Fruit fly (Drosophila melanogaster) whole organism, pupa: Measurements from ENCODE around the gene CG31344.

Source experiments
- CG10348 ChIP-seq: fragments of 200-800 bp; sonication (Bioruptor generic); IDR thresholded peaks from 2 replicates; pipeline ENCODE4 v1.3.6; 2022; ENCODE audit warnings: missing biosample characterization, missing genetic modification characterization
- CG12605 ChIP-seq: fragments of 200-800 bp; sonication (Bioruptor generic); IDR thresholded peaks from 2 replicates; pipeline ENCODE4 v1.3.6; 2022; ENCODE audit warnings: missing biosample characterization, missing genetic modification characterization
- CG13204 ChIP-seq: fragments of 200-800 bp; sonication (Bioruptor generic); optimal IDR thresholded peaks from 2 replicates; lab custom pipeline; 2018; ENCODE audit warnings: missing biosample characterization, mild to moderate bottlenecking, missing genetic modification characterization, moderate library complexity
- CG14655 ChIP-seq: fragments of 200-800 bp; sonication (Bioruptor generic); optimal IDR thresholded peaks from 3 replicates; lab custom pipeline; 2017; ENCODE audit warnings: mild to moderate bottlenecking, missing biosample characterization, missing genetic modification reagents, missing genetic modification characterization
- CG15710 ChIP-seq: fragments of 200-800 bp; sonication (Bioruptor generic); optimal IDR thresholded peaks from 2 replicates; lab custom pipeline; 2018; ENCODE audit warnings: missing biosample characterization, mild to moderate bottlenecking, missing genetic modification characterization, moderate library complexity
- CG17806 ChIP-seq: fragments of 200-800 bp; sonication (Bioruptor generic); optimal IDR thresholded peaks from 2 replicates; lab custom pipeline; 2018; ENCODE audit warnings: missing biosample characterization, mild to moderate bottlenecking, missing genetic modification characterization, moderate library complexity
- CG32121 ChIP-seq: fragments of 200-800 bp; sonication (Bioruptor generic); IDR thresholded peaks from 2 replicates; pipeline ENCODE4 v1.3.6; 2022; ENCODE audit warnings: missing biosample characterization, missing genetic modification characterization
- CG34367 ChIP-seq: fragments of 200-800 bp; sonication (Bioruptor generic); optimal IDR thresholded peaks from 2 replicates; lab custom pipeline; 2018; ENCODE audit warnings: missing biosample characterization, mild to moderate bottlenecking, missing genetic modification characterization
- CG4496 ChIP-seq: fragments of 200-800 bp; sonication (Bioruptor generic); IDR thresholded peaks from 3 replicates; pipeline ENCODE4 v1.3.6; 2022; ENCODE audit warnings: missing biosample characterization, missing genetic modification characterization
- CG8159 ChIP-seq: fragments of 200-800 bp; sonication (Bioruptor generic); optimal IDR thresholded peaks from 3 replicates; lab custom pipeline; 2018; ENCODE audit warnings: missing biosample characterization, mild to moderate bottlenecking, missing genetic modification characterization, moderate library complexity
- CG8301 ChIP-seq: fragments of 200-800 bp; sonication (Bioruptor generic); optimal IDR thresholded peaks from 2 replicates; lab custom pipeline; 2018; ENCODE audit warnings: missing biosample characterization, mild to moderate bottlenecking, missing genetic modification characterization
- CG9948 ChIP-seq: fragments of 200-800 bp; sonication (Bioruptor generic); optimal IDR thresholded peaks from 2 replicates; lab custom pipeline; 2018; ENCODE audit warnings: missing biosample characterization, mild to moderate bottlenecking, missing genetic modification characterization, moderate library complexity
- D1 ChIP-seq: fragments of 200-800 bp; sonication (Bioruptor generic); optimal IDR thresholded peaks from 2 replicates; lab custom pipeline; 2018; ENCODE audit warnings: missing biosample characterization, mild to moderate bottlenecking, missing genetic modification characterization, moderate library complexity
- EcR ChIP-seq: fragments of 200-800 bp; sonication (Bioruptor generic); optimal IDR thresholded peaks from 3 replicates; lab custom pipeline; 2019; ENCODE audit warnings: missing biosample characterization, missing genetic modification characterization, mild to moderate bottlenecking, moderate library complexity, missing genetic modification reagents
- Ets98B ChIP-seq: fragments of 200-800 bp; sonication (Bioruptor generic); IDR thresholded peaks from 2 replicates; pipeline ENCODE4 v1.3.6; 2022; ENCODE audit warnings: missing biosample characterization, missing genetic modification characterization
- Pif1A ChIP-seq: fragments of 200-800 bp; sonication (Bioruptor generic); optimal IDR thresholded peaks from 3 replicates; lab custom pipeline; 2016; ENCODE audit warnings: missing biosample characterization, missing genetic modification characterization
- Snoo ChIP-seq: fragments of 200-800 bp; sonication (Bioruptor generic); optimal IDR thresholded peaks from 3 replicates; lab custom pipeline; 2017; ENCODE audit warnings: missing biosample characterization, mild to moderate bottlenecking, missing genetic modification characterization, inconsistent platforms
- fd96Ca ChIP-seq: fragments of 200-800 bp; sonication (Bioruptor generic); IDR thresholded peaks from 3 replicates; pipeline ENCODE4 v1.3.6; 2022; ENCODE audit warnings: missing biosample characterization, missing genetic modification characterization
- gl ChIP-seq: fragments of 200-800 bp; sonication (Bioruptor generic); optimal IDR thresholded peaks from 2 replicates; lab custom pipeline; 2018; ENCODE audit warnings: missing biosample characterization, mild to moderate bottlenecking, missing genetic modification characterization
- rn ChIP-seq: fragments of 200-800 bp; sonication (Bioruptor generic); IDR thresholded peaks from 2 replicates; pipeline ENCODE4 v1.3.6; 2022; ENCODE audit warnings: missing biosample characterization, missing genetic modification characterization

CG31344 gene

dm6 chr3R:15181467-15181866 is 43.7 kb downstream of the CG31344 start, which contains the start of gene Mf:
Mf (minus strand) TSS chr3R:15181510.
- no peak for TF ChIP-seq rn (GFP tag; lab: Robert Waterston, UW)
- no peak for TF ChIP-seq CG32121 (GFP tag; lab: Robert Waterston, UW)
- no peak for TF ChIP-seq CG14655
- no peak for TF ChIP-seq CG15710 (tag; lab: Kevin White, UChicago)
- TF ChIP-seq EcR (GFP tag; lab: Kevin White, UChicago): no peak
- TF ChIP-seq CG12605 (GFP tag; lab: Robert Waterston, UW): no peak
- no peak for TF ChIP-seq CG34367 (tag; lab: Kevin White, UChicago)
- no peak for TF ChIP-seq Pif1A (GFP tag; lab: Kevin White, UChicago)
- no peak for TF ChIP-seq CG8159 (tag; lab: Kevin White, UChicago)
- no peak for TF ChIP-seq CG10348 (GFP tag; lab: Robert Waterston, UW)
- no peak for TF ChIP-seq CG8301
- TF ChIP-seq CG4496 (GFP tag; lab: Robert Waterston, UW): no peak
- no peak for TF ChIP-seq fd96Ca (GFP tag; lab: Robert Waterston, UW)
- no peak for TF ChIP-seq D1
- TF ChIP-seq CG17806: no peak
- TF ChIP-seq CG9948 (tag; lab: Kevin White, UChicago): no peak
- TF ChIP-seq Ets98B (GFP tag; lab: Robert Waterston, UW): no peak
- TF ChIP-seq gl: no peak

DNA sequence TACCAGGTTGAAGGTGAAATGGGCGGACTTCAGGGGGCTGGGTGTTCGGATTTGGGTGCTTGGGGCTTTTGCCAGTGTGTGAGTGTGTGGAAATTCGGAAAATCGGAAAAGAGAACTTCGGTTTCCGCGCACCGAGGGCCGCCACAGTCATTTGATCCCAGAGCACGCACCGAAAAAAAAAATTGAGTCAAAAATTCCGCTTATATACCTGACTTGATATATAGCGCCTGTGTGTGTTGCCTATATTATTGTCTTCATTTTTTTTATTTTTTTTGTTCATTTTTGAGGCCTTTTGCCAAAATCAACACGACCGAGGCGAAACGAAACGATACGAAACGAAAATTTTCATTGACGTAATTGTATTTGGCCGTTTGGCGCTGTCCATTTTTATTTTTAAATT is 47.9 kb downstream of the CG31344 start:
- TF ChIP-seq CG15710 (tag; lab: Kevin White, UChicago) (no peak), Snoo (tag; lab: Kevin White, UChicago) (no peak), CG13204 (GFP tag; lab: Kevin White, UChicago) (no peak), CG32121 (GFP tag; lab: Robert Waterston, UW) (0 out of 2 replicates have a peak, but pooled peaks have one; percentile 28)
- TF ChIP-seq, all 21 proteins: peak for 1
